Worm (Caenorhabditis elegans): ENCODE measurements around the gene glb-30.

ce11 chrIII:1641163-1641562 lies 27.3 kb downstream of the glb-30 start, which contains the start of gene Y22D7AL.3:
- no peak for TF ChIP-seq zip-5 (tag; optimal IDR thresholded peaks at IDR 0.05)
- TF ChIP-seq dmd-4 (tag; optimal IDR thresholded peaks at IDR 0.05; ENCODE audit: borderline replicate concordance), result no peak
- no peak for TF ChIP-seq rnt-1 (tag; optimal IDR thresholded peaks at IDR 0.05)
- TF ChIP-seq ceh-48 (tag; optimal IDR thresholded peaks at IDR 0.05), result no peak
- no peak for TF ChIP-seq ama-1 (optimal IDR thresholded peaks at IDR 0.05)
- TF ChIP-seq ceh-34 (tag; optimal IDR thresholded peaks at IDR 0.05), result no peak
- TF ChIP-seq elt-2 (tag; optimal IDR thresholded peaks at IDR 0.05), result no peak
- TF ChIP-seq pha-4 (tag; optimal IDR thresholded peaks at IDR 0.05), result no peak
- TF ChIP-seq hlh-13 (GFP tag; optimal IDR thresholded peaks at IDR 0.05), result no peak
- no peak for TF ChIP-seq ceh-19 (GFP tag; optimal IDR thresholded peaks at IDR 0.05)
- no peak for TF ChIP-seq fkh-6 (tag; optimal IDR thresholded peaks at IDR 0.05)
- no peak for TF ChIP-seq ceh-6 (GFP tag; optimal IDR thresholded peaks at IDR 0.05)
- no peak for TF ChIP-seq ahr-1 (tag; optimal IDR thresholded peaks at IDR 0.05)
- TF ChIP-seq T23F11.4 (GFP tag; optimal IDR thresholded peaks at IDR 0.05), result no peak
